Worm (Caenorhabditis elegans) whole organism, midembryonic: Measurements from ENCODE around the gene D1086.11.

ENCODE experiments used
- T22C8.4 ChIP-seq: fragments of 200-800 bp; sonication (Bioruptor generic); IDR thresholded peaks from 2 replicates; pipeline ENCODE4 v1.3.6; 2022; ENCODE audit warnings: missing genetic modification characterization, missing compliant biosample characterization
- cog-1 ChIP-seq: sonication (generic microtip); optimal IDR thresholded peaks from 2 replicates; lab custom pipeline; 2016; ENCODE audit warnings: missing genetic modification characterization, missing compliant biosample characterization
- flt-1 ChIP-seq: fragments of 200-800 bp; sonication (Bioruptor generic); IDR thresholded peaks from 2 replicates; pipeline ENCODE4 v1.3.6; 2022; ENCODE audit warnings: missing genetic modification characterization, missing compliant biosample characterization
- klf-2 ChIP-seq: fragments of 200-800 bp; sonication (Bioruptor generic); conservative IDR thresholded peaks from 2 replicates; pipeline ENCODE4 v1.3.6; 2022; ENCODE audit warnings: missing genetic modification reagents, missing genetic modification characterization, missing compliant biosample characterization
- med-1 ChIP-seq: sonication (generic microtip); optimal IDR thresholded peaks from 2 replicates; lab custom pipeline; 2017; ENCODE audit warnings: missing genetic modification characterization, mild to moderate bottlenecking, missing compliant biosample characterization, antibody characterized with exemption, missing genetic modification reagents; ENCODE audit not compliant: insufficient read depth
- ref-1 ChIP-seq: fragments of 200-800 bp; sonication (Bioruptor generic); conservative IDR thresholded peaks from 2 replicates; pipeline ENCODE4 v1.3.6; 2022; ENCODE audit warnings: missing genetic modification reagents, missing genetic modification characterization, missing compliant biosample characterization
- tab-1 ChIP-seq: fragments of 200-800 bp; sonication (Bioruptor generic); IDR thresholded peaks from 2 replicates; pipeline ENCODE4 v1.3.6; 2022; ENCODE audit warnings: missing genetic modification characterization, missing compliant biosample characterization
- ztf-23 ChIP-seq: fragments of 200-800 bp; sonication (Bioruptor generic); IDR thresholded peaks from 2 replicates; pipeline ENCODE4 v1.3.6; 2022; ENCODE audit warnings: missing genetic modification reagents, missing genetic modification characterization, missing compliant biosample characterization
- ztf-29 ChIP-seq: fragments of 200-800 bp; sonication (Bioruptor generic); IDR thresholded peaks from 2 replicates; pipeline ENCODE4 v1.3.6; 2022; ENCODE audit warnings: missing genetic modification reagents, missing genetic modification characterization, missing compliant biosample characterization

Gene D1086.11

DNA sequence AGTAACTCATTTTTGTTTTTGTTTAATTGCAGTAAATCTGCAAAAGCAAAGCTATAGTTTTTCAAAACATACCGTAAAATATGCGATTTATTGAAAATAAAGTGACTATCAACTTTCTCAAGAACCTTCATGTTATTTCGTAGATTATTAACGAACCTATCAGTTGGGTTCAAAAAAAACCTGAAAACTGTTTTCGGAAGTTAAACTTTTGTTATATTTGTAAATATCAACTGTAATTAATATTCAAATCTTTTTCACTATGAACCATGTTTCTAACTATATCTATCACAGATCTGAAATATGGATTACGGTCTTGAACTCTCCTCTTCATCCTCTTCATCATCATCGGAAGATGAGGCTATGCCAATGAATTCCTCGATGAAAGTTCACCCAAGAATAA, 13.8 kb downstream of the D1086.11 start, which contains the start of gene D1086.19:
D1086.19 (plus strand) TSS at position 301 of the 400 bp plus-strand sequence.
- no peak for TF ChIP-seq tab-1 (GFP tag; lab: Robert Waterston, UW)
- no peak for TF ChIP-seq flt-1
- no peak for TF ChIP-seq ztf-23
- no peak for TF ChIP-seq klf-2 (GFP tag; lab: Robert Waterston, UW)
- TF ChIP-seq T22C8.4 (GFP tag; lab: Robert Waterston, UW) = no peak
- TF ChIP-seq ztf-29 (GFP tag; lab: Robert Waterston, UW) = no peak
- no peak for TF ChIP-seq cog-1
- TF ChIP-seq med-1 (GFP tag; lab: Kevin White, UChicago) = no peak

DNA sequence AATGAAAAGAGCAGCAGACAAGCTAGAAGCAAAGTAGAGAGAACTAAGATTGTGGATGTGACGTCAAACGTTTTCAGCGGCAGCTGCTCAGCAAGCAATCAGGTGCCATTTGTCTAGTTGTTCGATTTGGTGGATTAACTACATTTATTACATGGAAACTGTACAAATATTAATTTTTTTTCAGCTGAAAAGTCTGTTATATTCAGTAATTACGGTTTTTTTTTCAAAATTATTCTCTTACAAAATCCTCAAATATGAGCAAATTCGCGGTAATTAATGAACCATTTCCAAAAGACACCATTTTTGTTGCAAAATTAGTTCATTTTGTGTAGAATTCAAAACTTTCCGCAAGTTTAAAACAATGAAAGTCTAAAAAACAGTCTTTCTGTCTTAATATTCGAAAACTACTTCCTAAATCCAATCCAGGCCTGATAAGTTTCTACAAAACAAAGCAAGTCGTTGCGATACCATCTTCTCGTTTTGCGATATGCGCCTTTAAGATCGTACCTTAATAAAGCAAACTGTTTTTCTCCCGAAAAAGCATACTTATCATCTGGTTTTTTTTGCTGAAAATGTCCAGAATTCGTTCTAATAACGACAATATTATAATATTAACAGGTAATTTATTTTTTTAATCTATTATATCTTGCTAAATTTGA, 16.2 kb downstream of the D1086.11 start, which contains the start of the genes D1086.5 and him-5:
D1086.5 (minus strand) TSS at position 51 of the 659 bp plus-strand sequence.
him-5 (plus strand) TSS at position 118 of the 659 bp plus-strand sequence.
- no peak for TF ChIP-seq klf-2 (GFP tag; lab: Robert Waterston, UW)
- TF ChIP-seq med-1 (GFP tag; lab: Kevin White, UChicago) = no peak
- TF ChIP-seq flt-1 = no peak
- no peak for TF ChIP-seq T22C8.4 (GFP tag; lab: Robert Waterston, UW)
- TF ChIP-seq ztf-29 (GFP tag; lab: Robert Waterston, UW) = no peak
- TF ChIP-seq cog-1 = no peak
- TF ChIP-seq ref-1 (GFP tag; lab: Robert Waterston, UW) = no peak
- TF ChIP-seq tab-1 (GFP tag; lab: Robert Waterston, UW) = no peak
- TF ChIP-seq ztf-23 = no peak

ce11 chrV:14092403-14092802, 18.1 kb downstream of the D1086.11 start, which contains the start of gene D1086.3:
D1086.3 (plus strand) TSS chrV:14092792.
- TF ChIP-seq ztf-29 (GFP tag; lab: Robert Waterston, UW) (no peak), med-1 (GFP tag; lab: Kevin White, UChicago) (no peak)

DNA sequence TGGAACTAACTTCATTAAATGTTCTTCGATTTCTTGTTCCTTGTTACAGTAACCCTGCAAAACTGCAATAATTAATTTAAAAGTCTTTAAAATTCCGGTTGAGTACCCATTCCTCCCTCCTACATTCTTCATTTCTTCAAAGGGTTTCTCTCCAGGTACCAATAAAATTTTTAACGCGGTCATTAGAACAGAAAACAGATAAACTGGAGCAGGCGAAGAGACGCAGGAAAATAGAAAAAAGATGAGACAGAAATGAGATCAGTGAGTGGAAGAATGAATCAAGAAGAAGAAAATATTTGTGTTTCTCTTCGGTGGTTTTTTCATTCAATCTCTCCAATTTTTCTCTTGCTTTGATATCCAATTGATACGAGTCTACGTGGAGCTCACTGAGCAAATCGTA, 19.5 kb downstream of the D1086.11 start, which contains the start of gene D1086.8:
D1086.8 (plus strand) TSS at position 301 of the 400 bp plus-strand sequence.
- TF ChIP-seq ztf-29 (GFP tag; lab: Robert Waterston, UW) (no peak), tab-1 (GFP tag; lab: Robert Waterston, UW) (no peak), med-1 (GFP tag; lab: Kevin White, UChicago) (no peak), ref-1 (GFP tag; lab: Robert Waterston, UW) (no peak), flt-1 (no peak), cog-1 (no peak), T22C8.4 (GFP tag; lab: Robert Waterston, UW) (no peak), klf-2 (GFP tag; lab: Robert Waterston, UW) (no peak), ztf-23 (no peak)

DNA sequence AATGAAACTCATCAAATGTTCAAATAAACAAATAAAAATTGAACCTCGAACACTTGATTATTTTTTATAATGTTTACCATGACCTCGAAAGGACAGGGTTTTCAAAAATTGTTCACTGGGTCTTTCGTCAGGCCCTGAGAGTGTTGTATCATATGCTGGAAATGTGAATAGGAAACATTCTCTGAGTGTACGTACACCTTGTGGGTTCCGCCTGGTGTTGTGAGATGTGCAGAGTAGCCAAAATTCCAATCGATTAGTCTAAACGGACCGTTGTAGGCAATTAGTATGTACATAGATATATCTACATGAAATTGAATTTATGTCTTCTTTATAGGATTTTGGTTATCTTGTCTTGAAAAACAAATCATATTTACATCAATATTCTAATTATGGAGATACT, 20.3 kb downstream of the D1086.11 start:
- TF ChIP-seq T22C8.4 (GFP tag; lab: Robert Waterston, UW) (no peak), med-1 (GFP tag; lab: Kevin White, UChicago) (no peak), ztf-29 (GFP tag; lab: Robert Waterston, UW) (no peak), ref-1 (GFP tag; lab: Robert Waterston, UW) (no peak), tab-1 (GFP tag; lab: Robert Waterston, UW) (no peak), flt-1 (no peak), klf-2 (GFP tag; lab: Robert Waterston, UW) (no peak), cog-1 (no peak)

- no peak for TF ChIP-seq T22C8.4 (GFP tag; lab: Robert Waterston, UW)
- no peak for TF ChIP-seq med-1 (GFP tag; lab: Kevin White, UChicago)
- TF ChIP-seq cog-1 = no peak
- TF ChIP-seq tab-1 (GFP tag; lab: Robert Waterston, UW) = no peak
- no peak for TF ChIP-seq ztf-23
- TF ChIP-seq ref-1 (GFP tag; lab: Robert Waterston, UW) = no peak
Measured at ce11 chrV:14094953-14095352, 20.7 kb downstream of the D1086.11 start.

- no peak for TF ChIP-seq med-1 (GFP tag; lab: Kevin White, UChicago)
- no peak for TF ChIP-seq ztf-23
- no peak for TF ChIP-seq klf-2 (GFP tag; lab: Robert Waterston, UW)
- no peak for TF ChIP-seq cog-1
- no peak for TF ChIP-seq T22C8.4 (GFP tag; lab: Robert Waterston, UW)
- TF ChIP-seq ztf-29 (GFP tag; lab: Robert Waterston, UW) = no peak
- no peak for TF ChIP-seq tab-1 (GFP tag; lab: Robert Waterston, UW)
- no peak for TF ChIP-seq flt-1
- TF ChIP-seq ref-1 (GFP tag; lab: Robert Waterston, UW) = no peak
Measured at ce11 chrV:14097358-14097757, 23.1 kb downstream of the D1086.11 start.

ce11 chrV:14098519-14098918, 24.3 kb downstream of the D1086.11 start, which contains the start of the genes D1086.2 and D1086.1:
D1086.2 (minus strand) TSS chrV:14098668.
D1086.1 (plus strand) TSS chrV:14098858.
- no peak for TF ChIP-seq tab-1 (GFP tag; lab: Robert Waterston, UW)
- TF ChIP-seq klf-2 (GFP tag; lab: Robert Waterston, UW) = no peak
- no peak for TF ChIP-seq ref-1 (GFP tag; lab: Robert Waterston, UW)
- TF ChIP-seq ztf-29 (GFP tag; lab: Robert Waterston, UW) = no peak
- TF ChIP-seq ztf-23 = no peak
- no peak for TF ChIP-seq med-1 (GFP tag; lab: Kevin White, UChicago)
- no peak for TF ChIP-seq T22C8.4 (GFP tag; lab: Robert Waterston, UW)
- TF ChIP-seq cog-1 = no peak
- no peak for TF ChIP-seq flt-1

DNA sequence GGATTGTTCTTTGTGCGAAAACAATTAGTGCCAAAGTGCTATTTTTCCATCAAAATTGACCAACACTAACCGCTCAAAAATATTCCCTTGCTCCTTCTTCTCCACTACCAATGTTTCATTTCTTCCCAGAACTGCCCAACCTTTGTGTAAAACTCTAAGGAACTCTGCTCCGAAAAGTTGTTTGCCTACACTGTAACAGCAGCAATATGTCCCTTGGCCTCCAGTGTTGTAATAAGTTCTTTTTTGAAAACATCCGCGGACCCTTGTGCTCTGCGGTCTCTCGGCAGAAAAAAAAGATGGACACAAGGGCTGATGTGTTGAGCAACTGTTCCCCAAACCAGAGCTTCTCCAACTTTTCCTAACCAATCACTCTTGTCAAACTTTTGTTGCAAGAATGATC, 26.6 kb downstream of the D1086.11 start, which contains the start of gene D1086.12:
D1086.12 (plus strand) TSS at position 301 of the 400 bp plus-strand sequence.
- no peak for TF ChIP-seq T22C8.4 (GFP tag; lab: Robert Waterston, UW)
- no peak for TF ChIP-seq flt-1
- TF ChIP-seq ref-1 (GFP tag; lab: Robert Waterston, UW) = no peak
- TF ChIP-seq med-1 (GFP tag; lab: Kevin White, UChicago) = no peak
- no peak for TF ChIP-seq cog-1
- no peak for TF ChIP-seq klf-2 (GFP tag; lab: Robert Waterston, UW)
- no peak for TF ChIP-seq tab-1 (GFP tag; lab: Robert Waterston, UW)
- TF ChIP-seq ztf-23 = no peak
- no peak for TF ChIP-seq ztf-29 (GFP tag; lab: Robert Waterston, UW)
